Worm (Caenorhabditis elegans): ENCODE results near the gene atg-4.2.

DNA sequence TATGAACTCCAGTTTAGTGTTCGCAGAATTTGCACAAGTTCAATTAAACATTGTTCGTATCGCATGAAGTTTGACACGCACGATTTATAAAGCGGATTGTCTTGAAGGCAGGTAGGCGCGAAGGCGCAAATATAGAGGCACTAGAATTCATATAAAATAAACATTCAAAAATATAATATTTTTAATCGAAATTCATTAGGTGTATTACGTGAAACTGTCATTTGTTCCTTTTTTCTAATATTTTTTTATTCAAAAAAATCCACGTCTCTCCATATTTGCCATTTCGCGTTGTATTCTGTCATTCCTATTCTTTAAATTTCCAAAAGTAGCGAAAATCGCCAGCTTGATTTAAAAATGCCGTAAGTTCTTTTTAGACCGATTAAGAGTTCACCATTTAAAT, 26.0 kb upstream of the atg-4.2 start, which contains the start of gene ZK809.1:
- TF ChIP-seq flh-1 (GFP tag; optimal IDR thresholded peaks at IDR 0.05) (no peak), lsy-2 (tag; optimal IDR thresholded peaks at IDR 0.05) (no peak), tbx-8 (GFP tag; optimal IDR thresholded peaks at IDR 0.05) (no peak), unc-62 (GFP tag; optimal IDR thresholded peaks at IDR 0.05) (no peak), nhr-12 (tag; optimal IDR thresholded peaks at IDR 0.05) (no peak), nhr-28 (tag; optimal IDR thresholded peaks at IDR 0.05) (no peak), nhr-237 (tag; optimal IDR thresholded peaks at IDR 0.05) (no peak), ztf-11 (tag; optimal IDR thresholded peaks at IDR 0.05) (no peak), lin-13 (tag; optimal IDR thresholded peaks at IDR 0.05) (no peak), elt-3 (tag; optimal IDR thresholded peaks at IDR 0.05) (no peak), nhr-2 (tag; optimal IDR thresholded peaks at IDR 0.05) (no peak), mep-1 (tag; optimal IDR thresholded peaks at IDR 0.05) (no peak), elt-1 (tag; optimal IDR thresholded peaks at IDR 0.05; ENCODE audit: borderline replicate concordance, insufficient read depth) (no peak), blmp-1 (tag; optimal IDR thresholded peaks at IDR 0.05) (no peak)

All from whole organism, mixed stage, embryonic.